Worm (Caenorhabditis elegans): ENCODE results near the gene C34B4.5.

Gene C34B4.5

DNA sequence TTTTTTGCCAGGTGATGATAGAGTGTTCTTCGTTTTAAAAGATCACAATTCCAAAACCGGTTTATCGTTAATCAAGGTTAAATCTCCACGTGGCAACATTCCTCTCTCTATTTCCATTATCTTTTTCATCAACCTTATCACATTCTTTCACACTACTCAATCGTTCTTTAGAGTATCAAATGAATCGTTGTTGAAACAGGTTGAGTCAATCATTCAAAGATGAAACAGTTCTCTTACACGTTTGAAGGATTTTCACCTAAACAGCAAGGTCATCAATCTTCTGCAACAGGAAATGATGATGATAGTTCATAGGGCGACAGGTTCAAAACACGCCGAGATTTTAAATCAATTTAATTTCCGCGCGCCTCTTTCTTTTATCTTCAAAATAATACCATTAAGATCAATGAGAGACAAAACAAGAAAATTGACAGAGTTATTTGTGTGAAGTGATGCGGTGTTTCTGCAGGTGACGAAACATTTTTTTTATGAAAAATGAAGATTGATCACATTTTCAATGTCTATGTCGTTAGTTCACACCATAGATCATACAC, 14.5 kb upstream of the C34B4.5 start:
- TF ChIP-seq fos-1 (tag; optimal IDR thresholded peaks at IDR 0.05), result no peak
- TF ChIP-seq lin-15B (tag; optimal IDR thresholded peaks at IDR 0.05), result no peak
- TF ChIP-seq ceh-28 (tag; optimal IDR thresholded peaks at IDR 0.05), result peak; percentile 52
- no peak for TF ChIP-seq skn-1 (tag; optimal IDR thresholded peaks at IDR 0.05)
- peak; percentile 62 for TF ChIP-seq lsy-12 (tag; optimal IDR thresholded peaks at IDR 0.05)
- TF ChIP-seq mdl-1 (tag; optimal IDR thresholded peaks at IDR 0.05), result peak; percentile 84
- TF ChIP-seq unc-62 (GFP tag; optimal IDR thresholded peaks at IDR 0.05), result peak; percentile 55
- peak; percentile 64 for TF ChIP-seq tbx-2 (tag; optimal IDR thresholded peaks at IDR 0.05)
- TF ChIP-seq nhr-77 (tag; optimal IDR thresholded peaks at IDR 0.05), result peak; percentile 19
- TF ChIP-seq egl-5 (tag; optimal IDR thresholded peaks at IDR 0.05), result no peak
- peak; percentile 64 for TF ChIP-seq pqm-1 (tag; optimal IDR thresholded peaks at IDR 0.05)
- peak; percentile 39 to 80 (median 78) for TF ChIP-seq elt-3 (tag; optimal IDR thresholded peaks at IDR 0.05)
- peak; percentile 3 for TF ChIP-seq nhr-76 (tag; optimal IDR thresholded peaks at IDR 0.05)
- no peak for TF ChIP-seq ceh-82 (tag; optimal IDR thresholded peaks at IDR 0.05)
- peak; percentile 99 for TF ChIP-seq nhr-25 (tag; optimal IDR thresholded peaks at IDR 0.05)
- TF ChIP-seq nhr-43 (tag; optimal IDR thresholded peaks at IDR 0.05; ENCODE audit: poor library complexity, severe bottlenecking), result peak; percentile 97
- TF ChIP-seq elt-2 (tag; optimal IDR thresholded peaks at IDR 0.05), result peak; percentile 66
- peak; percentile 79 for TF ChIP-seq jun-1 (tag; optimal IDR thresholded peaks at IDR 0.05)
- TF ChIP-seq nhr-23 (tag; optimal IDR thresholded peaks at IDR 0.05), result peak; percentile 97
- TF ChIP-seq sea-2 (GFP tag; optimal IDR thresholded peaks at IDR 0.05), result no peak
- peak; percentile 18 for TF ChIP-seq R02D3.7 (tag; optimal IDR thresholded peaks at IDR 0.05)
- no peak for TF ChIP-seq zag-1 (tag; optimal IDR thresholded peaks at IDR 0.05)
- no peak for TF ChIP-seq eor-1 (tag; optimal IDR thresholded peaks at IDR 0.05)
- peak; percentile 91 for TF ChIP-seq elt-1 (tag; optimal IDR thresholded peaks at IDR 0.05)
- TF ChIP-seq nhr-28 (tag; optimal IDR thresholded peaks at IDR 0.05), result no peak

DNA sequence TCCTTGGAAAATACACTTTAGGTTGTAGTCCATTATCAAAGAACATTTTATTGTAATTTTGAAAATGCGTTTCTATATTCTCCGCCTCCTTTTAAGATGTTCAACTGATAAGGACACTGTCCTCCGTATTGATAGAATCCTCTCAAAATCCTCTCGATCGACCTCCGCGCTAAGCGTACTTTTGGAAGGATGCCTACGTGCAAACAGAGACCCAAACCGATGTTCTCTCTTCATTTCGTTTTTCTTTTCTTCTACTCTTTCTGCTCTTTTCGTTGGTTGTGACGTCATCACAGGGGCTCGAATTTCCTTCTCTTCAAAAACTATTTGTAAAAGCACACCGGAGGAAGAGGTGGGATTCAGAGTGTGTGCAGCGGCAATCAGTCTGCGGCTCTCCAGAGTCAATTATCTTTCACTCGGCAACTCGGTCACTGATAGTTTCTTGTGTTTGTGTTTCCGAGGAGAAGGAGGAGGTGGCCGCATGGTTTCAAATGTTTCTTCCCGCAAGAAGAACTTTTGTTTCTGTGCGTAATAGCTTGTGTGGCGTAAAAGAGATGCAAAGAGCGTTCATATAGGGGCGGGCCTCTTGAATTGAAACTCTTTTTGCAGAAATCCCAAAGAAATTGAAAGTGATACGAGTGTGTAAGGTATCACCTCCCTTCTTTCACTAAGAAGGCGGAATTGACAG, 13.2 kb upstream of the C34B4.5 start, which contains the start of gene C34B4.2:
C34B4.2 (plus strand) TSS at position 614 of the 685 bp plus-strand sequence.
- no peak for TF ChIP-seq egl-27 (tag; optimal IDR thresholded peaks at IDR 0.05)
- TF ChIP-seq nfya-1 (tag; optimal IDR thresholded peaks at IDR 0.05; ENCODE audit: insufficient read depth), result peak; percentile 60
- TF ChIP-seq unc-62 (GFP tag; optimal IDR thresholded peaks at IDR 0.05), result no peak
- TF ChIP-seq eor-1 (tag; optimal IDR thresholded peaks at IDR 0.05), result no peak
- TF ChIP-seq elt-1 (tag; optimal IDR thresholded peaks at IDR 0.05), result peak; percentile 16
- TF ChIP-seq pqm-1 (tag; optimal IDR thresholded peaks at IDR 0.05), result peak; percentile 27
- TF ChIP-seq fos-1 (tag; optimal IDR thresholded peaks at IDR 0.05), result no peak
- no peak for TF ChIP-seq ZK546.5 (tag; optimal IDR thresholded peaks at IDR 0.05)
- TF ChIP-seq nhr-25 (tag; optimal IDR thresholded peaks at IDR 0.05), result no peak
- peak; percentile 4 for TF ChIP-seq jun-1 (tag; optimal IDR thresholded peaks at IDR 0.05)
- no peak for TF ChIP-seq egl-5 (tag; optimal IDR thresholded peaks at IDR 0.05)
- no peak for TF ChIP-seq nhr-23 (tag; optimal IDR thresholded peaks at IDR 0.05)
- no peak for TF ChIP-seq daf-12 (tag; optimal IDR thresholded peaks at IDR 0.05)
- no peak for TF ChIP-seq elt-3 (tag; optimal IDR thresholded peaks at IDR 0.05)
- TF ChIP-seq fkh-10 (GFP tag; optimal IDR thresholded peaks at IDR 0.05), result no peak
- no peak for TF ChIP-seq nhr-12 (tag; optimal IDR thresholded peaks at IDR 0.05)
- no peak for TF ChIP-seq zag-1 (tag; optimal IDR thresholded peaks at IDR 0.05)
- peak; percentile 77 for TF ChIP-seq lin-39 (tag; optimal IDR thresholded peaks at IDR 0.05)
- TF ChIP-seq ama-1 (optimal IDR thresholded peaks at IDR 0.05), result peak; percentile 29
- no peak for TF ChIP-seq skn-1 (tag; optimal IDR thresholded peaks at IDR 0.05)
- TF ChIP-seq nhr-28 (tag; optimal IDR thresholded peaks at IDR 0.05), result no peak
- peak; percentile 13 for TF ChIP-seq lsy-12 (tag; optimal IDR thresholded peaks at IDR 0.05)
- no peak for TF ChIP-seq lin-15B (tag; optimal IDR thresholded peaks at IDR 0.05)
- TF ChIP-seq nhr-237 (tag; optimal IDR thresholded peaks at IDR 0.05), result no peak
- peak; percentile 88 for TF ChIP-seq elt-2 (tag; optimal IDR thresholded peaks at IDR 0.05)
- TF ChIP-seq nhr-43 (tag; optimal IDR thresholded peaks at IDR 0.05; ENCODE audit: poor library complexity, severe bottlenecking), result peak; percentile 5
- TF ChIP-seq nhr-67 (tag; optimal IDR thresholded peaks at IDR 0.05), result no peak
- TF ChIP-seq ztf-11 (tag; optimal IDR thresholded peaks at IDR 0.05), result no peak
- TF ChIP-seq mdl-1 (tag; optimal IDR thresholded peaks at IDR 0.05), result no peak
- TF ChIP-seq ztf-4 (tag; optimal IDR thresholded peaks at IDR 0.05), result no peak
- no peak for TF ChIP-seq fkh-2 (tag; optimal IDR thresholded peaks at IDR 0.05)
- TF ChIP-seq ceh-9 (tag; optimal IDR thresholded peaks at IDR 0.05), result no peak
- TF ChIP-seq ceh-28 (tag; optimal IDR thresholded peaks at IDR 0.05), result no peak
- TF ChIP-seq aly-2 (tag; optimal IDR thresholded peaks at IDR 0.05), result no peak
- no peak for TF ChIP-seq nhr-77 (tag; optimal IDR thresholded peaks at IDR 0.05)
- peak; percentile 53 for TF ChIP-seq tbx-2 (tag; optimal IDR thresholded peaks at IDR 0.05)
- TF ChIP-seq hmg-11 (tag; optimal IDR thresholded peaks at IDR 0.05), result no peak
- no peak for TF ChIP-seq snpc-4 (tag; optimal IDR thresholded peaks at IDR 0.05)
- no peak for TF ChIP-seq nhr-76 (tag; optimal IDR thresholded peaks at IDR 0.05)
- no peak for TF ChIP-seq ceh-82 (tag; optimal IDR thresholded peaks at IDR 0.05)
- TF ChIP-seq mml-1 (tag; optimal IDR thresholded peaks at IDR 0.05), result no peak
- peak; percentile 96 for TF ChIP-seq pha-4 (tag; optimal IDR thresholded peaks at IDR 0.05)
- no peak for TF ChIP-seq ceh-16 (tag; optimal IDR thresholded peaks at IDR 0.05)
- no peak for TF ChIP-seq R02D3.7 (tag; optimal IDR thresholded peaks at IDR 0.05)
- no peak for TF ChIP-seq sea-2 (GFP tag; optimal IDR thresholded peaks at IDR 0.05)
- peak; percentile 63 for TF ChIP-seq nhr-11 (tag; optimal IDR thresholded peaks at IDR 0.05)
- TF ChIP-seq unc-39 (tag; optimal IDR thresholded peaks at IDR 0.05), result no peak
